Worm (Caenorhabditis elegans): ENCODE results near the gene C37C3.2.

- no peak for TF ChIP-seq nhr-25 (tag; optimal IDR thresholded peaks at IDR 0.05)
- TF ChIP-seq nhr-28 (tag; optimal IDR thresholded peaks at IDR 0.05) = no peak
These were observed 21.2 kb downstream of the C37C3.2 start, which contains the start of gene F40A3.3 for ce11 chrV:7876881-7877475.

All from whole organism, L3 larva.